Fruit fly (Drosophila melanogaster): ENCODE measurements around the gene Stip1.

Gene Stip1

dm6 chr2L:246656-247340 lies 48.1 kb upstream of the Stip1 start (continued):
- no peak for TF ChIP-seq CG4318 (GFP tag; optimal IDR thresholded peaks at IDR 0.05)
- TF ChIP-seq CG6276 (GFP tag; optimal IDR thresholded peaks at IDR 0.05) = peak; percentile 82
- TF ChIP-seq CG11762 (GFP tag; optimal IDR thresholded peaks at IDR 0.05; ENCODE audit: insufficient read depth) = peak; percentile 39
- TF ChIP-seq lz (GFP tag; optimal IDR thresholded peaks at IDR 0.05) = no peak
- no peak for TF ChIP-seq Hr4 (GFP tag; optimal IDR thresholded peaks at IDR 0.05)
- peak; percentile 43 for TF ChIP-seq CG34406 (GFP tag; optimal IDR thresholded peaks at IDR 0.05)
- TF ChIP-seq fkh (GFP tag; optimal IDR thresholded peaks at IDR 0.05) = peak; percentile 80
- no peak for TF ChIP-seq cyc (GFP tag; optimal IDR thresholded peaks at IDR 0.05)
- peak; percentile 92 for TF ChIP-seq eg (GFP tag; IDR thresholded peaks at IDR 0.05)
- peak; percentile 40 for TF ChIP-seq CG6792 (GFP tag; optimal IDR thresholded peaks at IDR 0.05)
- TF ChIP-seq Met (GFP tag; optimal IDR thresholded peaks at IDR 0.05) = no peak
- TF ChIP-seq Eip78C (GFP tag) = peak; percentile 88
- TF ChIP-seq CG3919 (GFP tag; optimal IDR thresholded peaks at IDR 0.05) = peak; percentile 56
- no peak for TF ChIP-seq Gug (GFP tag; IDR thresholded peaks at IDR 0.05)
- no peak for TF ChIP-seq CG10669 (GFP tag; optimal IDR thresholded peaks at IDR 0.05)
- TF ChIP-seq OdsH (GFP tag; optimal IDR thresholded peaks at IDR 0.05) = no peak
- peak; percentile 36 for TF ChIP-seq CG7368 (GFP tag; optimal IDR thresholded peaks at IDR 0.05)
- peak; percentile 76 for TF ChIP-seq net (GFP tag; optimal IDR thresholded peaks at IDR 0.05)
- peak; percentile 79 for TF ChIP-seq CG6808 (GFP tag; optimal IDR thresholded peaks at IDR 0.05)
- TF ChIP-seq ss (GFP tag; optimal IDR thresholded peaks at IDR 0.05) = peak; percentile 87 to 93
- TF ChIP-seq CG8632 (GFP tag; optimal IDR thresholded peaks at IDR 0.05) = peak; percentile 20

- no peak for TF ChIP-seq lz (GFP tag; optimal IDR thresholded peaks at IDR 0.05)
- TF ChIP-seq cyc (GFP tag; optimal IDR thresholded peaks at IDR 0.05) = no peak
- no peak for TF ChIP-seq CG34406 (GFP tag; optimal IDR thresholded peaks at IDR 0.05)
- TF ChIP-seq CG11902 (GFP tag; optimal IDR thresholded peaks at IDR 0.05) = no peak
- no peak for TF ChIP-seq CG1621 (tag; optimal IDR thresholded peaks at IDR 0.05)
- TF ChIP-seq CG8319 (GFP tag; optimal IDR thresholded peaks at IDR 0.05) = no peak
- TF ChIP-seq CG4318 (GFP tag; optimal IDR thresholded peaks at IDR 0.05) = no peak
- TF ChIP-seq ss (GFP tag; optimal IDR thresholded peaks at IDR 0.05) = peak in 1 of 2 experiments; percentile 43
Measured at dm6 chr2L:247432-247831, 47.5 kb upstream of the Stip1 start.

dm6 chr2L:247845-248473 lies 47.0 kb upstream of the Stip1 start:
- TF ChIP-seq vri (GFP tag; optimal IDR thresholded peaks at IDR 0.05) (peak; percentile 28), Hr39 (GFP tag; optimal IDR thresholded peaks at IDR 0.05) (peak; percentile 58), Sox15 (GFP tag; optimal IDR thresholded peaks at IDR 0.05) (peak; percentile 46), CG31627 (GFP tag; optimal IDR thresholded peaks at IDR 0.05) (peak; percentile 51), Hr4 (GFP tag; optimal IDR thresholded peaks at IDR 0.05) (peak; percentile 66), Ets96B (tag; optimal IDR thresholded peaks at IDR 0.05) (peak; percentile 67), CG3919 (GFP tag; optimal IDR thresholded peaks at IDR 0.05) (peak; percentile 67), svp (GFP tag) (peak; percentile 71), OdsH (GFP tag; optimal IDR thresholded peaks at IDR 0.05) (peak; percentile 74), CG6276 (GFP tag; optimal IDR thresholded peaks at IDR 0.05) (peak; percentile 65), dac (GFP tag; optimal IDR thresholded peaks at IDR 0.05) (peak; percentile 63), ss (GFP tag; optimal IDR thresholded peaks at IDR 0.05) (peak in 1 of 2 experiments; percentile 41), CG4318 (GFP tag; optimal IDR thresholded peaks at IDR 0.05) (peak; percentile 78), CG11294 (GFP tag; IDR thresholded peaks at IDR 0.05) (peak; percentile 50), CG8632 (GFP tag; optimal IDR thresholded peaks at IDR 0.05) (peak; percentile 65), net (GFP tag; optimal IDR thresholded peaks at IDR 0.05) (peak; percentile 61), lz (GFP tag; optimal IDR thresholded peaks at IDR 0.05) (peak; percentile 55), cyc (GFP tag; optimal IDR thresholded peaks at IDR 0.05) (peak; percentile 54), CG6792 (GFP tag; optimal IDR thresholded peaks at IDR 0.05) (peak; percentile 73), Met (GFP tag; optimal IDR thresholded peaks at IDR 0.05) (peak; percentile 77), Blimp-1 (GFP tag; optimal IDR thresholded peaks at IDR 0.05) (peak; percentile 49), dsx (GFP tag; optimal IDR thresholded peaks at IDR 0.05; ENCODE audit: poor library complexity, severe bottlenecking) (no peak), CG1621 (tag; optimal IDR thresholded peaks at IDR 0.05) (no peak), Eip93F (GFP tag; optimal IDR thresholded peaks at IDR 0.05) (peak; percentile 57), Sox102F (GFP tag; optimal IDR thresholded peaks at IDR 0.05) (peak; percentile 67), CG6854 (GFP tag; optimal IDR thresholded peaks at IDR 0.05) (peak; percentile 52), CG16779 (tag; optimal IDR thresholded peaks at IDR 0.05) (peak; percentile 25), fd59A (GFP tag; optimal IDR thresholded peaks at IDR 0.05) (peak; percentile 34), CG7368 (GFP tag; optimal IDR thresholded peaks at IDR 0.05) (peak; percentile 40), CG8319 (GFP tag; optimal IDR thresholded peaks at IDR 0.05) (peak; percentile 55), CG3032 (tag; optimal IDR thresholded peaks at IDR 0.05) (peak; percentile 56), CG6163 (GFP tag; IDR thresholded peaks at IDR 0.05) (0 out of 3 replicates have a peak, but pooled peaks have one; percentile 11), Ets21C (GFP tag; optimal IDR thresholded peaks at IDR 0.05) (no peak), CG6808 (GFP tag; optimal IDR thresholded peaks at IDR 0.05) (peak; percentile 42), fkh (GFP tag; optimal IDR thresholded peaks at IDR 0.05) (no peak)
